Fruit fly (Drosophila melanogaster) whole organism: ENCODE data around the gene CG34164.

Experiments used
- CG8478 ChIP-seq: fragments of >200 bp; optimal IDR thresholded peaks from 2 replicates; lab custom pipeline; 2018; ENCODE audit warnings: inconsistent platforms
- Dll ChIP-seq: fragments of >200 bp; optimal IDR thresholded peaks from 2 replicates; lab custom pipeline; 2017
- EcR ChIP-seq, 2 experiments: fragments of >200 bp; optimal IDR thresholded peaks; 2 replicates each; lab custom pipeline; 2017; ENCODE audit warnings: missing biosample characterization in 2 of 2, missing genetic modification characterization in 2 of 2, missing genetic modification reagents in 2 of 2
- pan ChIP-seq: fragments of >200 bp; optimal IDR thresholded peaks from 2 replicates; lab custom pipeline; 2017
- psq ChIP-seq: fragments of >200 bp; optimal IDR thresholded peaks from 2 replicates; lab custom pipeline; 2017
- usp ChIP-seq: fragments of >200 bp; optimal IDR thresholded peaks from 2 replicates; lab custom pipeline; 2017; ENCODE audit warnings: missing biosample characterization, missing genetic modification characterization, mixed read lengths

Gene CG34164

DNA sequence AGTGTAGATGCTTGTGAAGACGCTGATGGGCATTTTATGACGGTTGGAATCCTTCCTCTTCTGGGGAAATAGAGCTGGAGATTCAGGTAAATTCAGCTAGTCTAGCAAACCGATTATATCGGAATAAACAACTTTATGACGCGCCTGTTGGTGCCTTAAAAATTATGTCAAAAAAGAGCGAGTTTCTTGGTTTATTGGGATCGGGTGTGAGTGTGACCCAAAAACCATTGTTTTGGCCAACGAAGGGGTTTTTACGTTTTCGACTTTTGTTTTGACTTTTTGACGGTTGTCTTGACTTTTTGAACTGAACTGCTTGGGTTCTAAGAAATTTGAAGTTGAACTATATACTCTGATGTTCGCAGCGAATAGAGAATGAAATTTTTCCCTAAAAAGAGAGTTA, 35.9 kb downstream of the CG34164 start:
- no peak for TF ChIP-seq usp
- TF ChIP-seq psq (lab: Kevin White, UChicago) = no peak
- no peak for TF ChIP-seq Dll (lab: Kevin White, UChicago)
- TF ChIP-seq CG8478 (lab: Kevin White, UChicago) = no peak
- no peak for TF ChIP-seq EcR (GFP tag; optimal IDR thresholded peaks at IDR 0.05; lab: Kevin White, UChicago)
- no peak for TF ChIP-seq pan

DNA sequence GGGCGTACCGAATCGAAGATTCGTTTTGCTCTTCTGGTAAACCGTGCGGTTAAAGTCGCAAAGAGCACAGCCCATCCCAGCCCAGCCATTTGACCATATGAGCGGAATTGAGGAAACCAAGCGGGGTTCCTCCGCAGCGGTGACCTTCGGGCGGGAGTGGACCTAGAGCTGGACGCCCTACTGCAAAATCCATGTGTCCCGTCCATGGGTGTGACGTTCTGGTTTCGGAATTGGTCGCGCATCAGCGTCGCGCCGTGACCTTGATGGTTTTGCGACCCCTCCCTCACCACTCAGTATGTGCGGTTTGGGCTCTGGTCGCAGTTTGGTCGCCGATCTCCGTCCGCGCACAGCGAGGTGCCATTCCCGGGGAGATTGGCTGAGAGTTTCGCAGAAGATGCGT, 36.6 kb downstream of the CG34164 start:
- TF ChIP-seq CG8478 (lab: Kevin White, UChicago) (no peak), psq (lab: Kevin White, UChicago) (no peak), pan (no peak), EcR (GFP tag; optimal IDR thresholded peaks at IDR 0.05; lab: Kevin White, UChicago) (no peak), Dll (lab: Kevin White, UChicago) (no peak), usp (no peak)

DNA sequence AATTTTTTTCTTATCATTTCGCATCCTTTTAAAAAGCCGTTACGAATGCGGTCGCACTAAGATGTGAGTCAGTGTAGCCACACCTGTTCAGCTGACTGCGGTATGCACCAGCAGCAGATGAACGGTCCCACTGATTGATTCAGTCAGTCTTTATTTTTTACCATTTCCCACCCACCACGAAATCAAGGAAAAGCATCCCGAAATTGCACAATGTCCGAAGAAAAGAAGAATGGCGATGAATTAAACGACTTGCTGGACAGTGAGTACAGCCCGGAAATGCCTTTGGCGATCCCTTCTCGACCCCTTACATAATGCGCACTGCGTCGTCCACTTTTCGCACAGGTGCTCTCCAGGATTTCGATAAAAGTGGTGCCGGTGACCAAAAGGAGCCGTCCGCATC, 37.5 kb downstream of the CG34164 start:
- TF ChIP-seq CG8478 (lab: Kevin White, UChicago) (no peak), usp (no peak), psq (lab: Kevin White, UChicago) (no peak), EcR (GFP tag; optimal IDR thresholded peaks at IDR 0.05; lab: Kevin White, UChicago) (no peak), Dll (lab: Kevin White, UChicago) (no peak), pan (no peak)

- TF ChIP-seq CG8478 (lab: Kevin White, UChicago) (no peak), psq (lab: Kevin White, UChicago) (no peak), Dll (lab: Kevin White, UChicago) (no peak), usp (no peak), pan (no peak), EcR (GFP tag; optimal IDR thresholded peaks at IDR 0.05; lab: Kevin White, UChicago) (no peak)
Measured at dm6 chr2L:12096396-12096813, 40.3 kb downstream of the CG34164 start, which contains the start of the genes CG6712 and Mt2. CG6712 (minus strand) TSS chr2L:12096511. Mt2 (plus strand) TSS chr2L:12096525.

DNA sequence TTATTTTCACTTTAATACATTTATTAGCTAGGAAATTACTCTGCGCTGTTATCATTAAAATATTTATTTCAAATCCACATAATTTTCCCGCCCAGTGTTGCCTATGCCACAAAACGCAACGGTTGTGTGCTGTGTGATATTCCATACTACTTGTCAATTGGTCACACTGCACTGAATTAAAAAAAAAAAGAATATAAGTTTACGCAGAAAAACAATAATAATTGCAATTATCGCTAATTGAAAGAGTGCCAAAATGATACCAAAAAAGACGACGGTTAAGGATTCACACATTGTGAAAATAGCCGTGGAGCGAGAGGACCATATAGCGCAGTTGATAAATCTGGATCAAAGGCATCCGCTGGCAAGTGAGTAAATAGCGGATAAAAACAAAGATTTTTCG, 41.5 kb downstream of the CG34164 start, which contains the start of gene Ced-12:
Gene Ced-12 (plus strand): TSS at position 141 of the 400 bp plus-strand sequence.
- TF ChIP-seq CG8478 (lab: Kevin White, UChicago) (no peak), pan (no peak), Dll (lab: Kevin White, UChicago) (no peak), usp (no peak), EcR (GFP tag; optimal IDR thresholded peaks at IDR 0.05; lab: Kevin White, UChicago) (no peak), psq (lab: Kevin White, UChicago) (no peak)

- TF ChIP-seq usp = no peak
- no peak for TF ChIP-seq EcR (GFP tag; optimal IDR thresholded peaks at IDR 0.05; lab: Kevin White, UChicago)
- TF ChIP-seq CG8478 (lab: Kevin White, UChicago) = no peak
- no peak for TF ChIP-seq pan
- no peak for TF ChIP-seq psq (lab: Kevin White, UChicago)
- no peak for TF ChIP-seq Dll (lab: Kevin White, UChicago)
Measured at dm6 chr2L:12103231-12104210, 47.4 kb downstream of the CG34164 start, which contains the start of the genes Patsas and ThrRS. Patsas (minus strand) TSS chr2L:12103285. ThrRS (plus strand) TSS chr2L:12103751.

DNA sequence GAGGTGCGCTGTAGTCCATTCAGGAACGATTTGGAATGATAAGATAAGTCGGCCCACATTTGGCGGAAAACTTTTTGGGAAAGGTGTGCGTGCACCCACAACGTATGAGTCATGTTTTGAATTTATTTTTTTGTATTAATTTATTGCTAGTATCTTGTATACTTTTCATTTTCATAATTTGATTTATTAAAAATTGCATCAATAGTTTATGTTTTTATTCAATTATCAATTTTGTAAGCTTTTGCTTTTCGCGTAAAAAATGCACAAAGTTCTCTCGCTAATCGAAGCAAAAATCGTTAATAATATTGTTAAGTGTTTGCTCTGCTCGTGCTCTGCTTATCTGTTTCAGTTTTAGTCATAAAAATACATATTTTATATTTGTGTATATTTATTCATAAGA, 50.9 kb downstream of the CG34164 start:
- no peak for TF ChIP-seq EcR (GFP tag; optimal IDR thresholded peaks at IDR 0.05; lab: Kevin White, UChicago)
- TF ChIP-seq pan = no peak
- TF ChIP-seq usp = no peak
- TF ChIP-seq Dll (lab: Kevin White, UChicago) = no peak
- no peak for TF ChIP-seq psq (lab: Kevin White, UChicago)
- TF ChIP-seq CG8478 (lab: Kevin White, UChicago) = no peak
